Fruit fly (Drosophila melanogaster) Kc167 (cell line): ENCODE data around the gene CG33490.

ENCODE experiments used
- h ChIP-seq: fragments of >200 bp; optimal IDR thresholded peaks from 3 replicates; lab custom pipeline; 2018; ENCODE audit warnings: missing external identifiers
- psq ChIP-seq: fragments of >200 bp; optimal IDR thresholded peaks from 2 replicates; lab custom pipeline; 2017; ENCODE audit warnings: missing external identifiers

- no peak for TF ChIP-seq h (lab: Kevin White, UChicago)
- no peak for TF ChIP-seq psq
Observed at dm6 chr3L:11623245-11623883, 48.9 kb upstream of the CG33490 start.
